Fruit fly (Drosophila melanogaster) whole organism, embryonic: ENCODE results near the gene CG14881.

Source experiments
- CG10267 ChIP-seq: fragments of 200-800 bp; sonication (Bioruptor generic); optimal IDR thresholded peaks from 2 replicates; lab custom pipeline; 2018; ENCODE audit warnings: missing biosample characterization, mild to moderate bottlenecking, missing genetic modification characterization, moderate library complexity
- CG10462 ChIP-seq: fragments of 200-800 bp; sonication (Bioruptor generic); optimal IDR thresholded peaks from 2 replicates; lab custom pipeline; 2016; ENCODE audit warnings: missing biosample characterization, missing genetic modification characterization
- CG11560 ChIP-seq: fragments of 200-800 bp; sonication (Bioruptor generic); IDR thresholded peaks from 3 replicates; pipeline ENCODE4 v1.3.6; 2022; ENCODE audit warnings: missing biosample characterization, missing genetic modification characterization
- CG12104 ChIP-seq: fragments of 200-800 bp; sonication (Bioruptor generic); optimal IDR thresholded peaks from 3 replicates; lab custom pipeline; 2016; ENCODE audit warnings: missing biosample characterization, missing genetic modification characterization
- CG12236 ChIP-seq: fragments of 200-800 bp; sonication (Bioruptor generic); optimal IDR thresholded peaks from 2 replicates; lab custom pipeline; 2016; ENCODE audit warnings: missing biosample characterization, missing genetic modification characterization
- CG13287 ChIP-seq: fragments of 200-800 bp; sonication (Bioruptor generic); IDR thresholded peaks from 2 replicates; pipeline ENCODE4 v1.3.6; 2022; ENCODE audit warnings: missing biosample characterization, missing genetic modification characterization; ENCODE audit not compliant: partially characterized antibody
- CG13296 ChIP-seq: fragments of 200-800 bp; sonication (Bioruptor generic); optimal IDR thresholded peaks from 3 replicates; lab custom pipeline; 2018; ENCODE audit warnings: missing biosample characterization, mild to moderate bottlenecking, missing genetic modification characterization
- CG1603 ChIP-seq: fragments of 200-800 bp; sonication (Bioruptor generic); optimal IDR thresholded peaks from 2 replicates; lab custom pipeline; 2019; ENCODE audit warnings: missing biosample characterization, mild to moderate bottlenecking, missing genetic modification characterization, moderate library complexity
- CG2116 ChIP-seq: fragments of 200-800 bp; sonication (Bioruptor generic); optimal IDR thresholded peaks from 3 replicates; lab custom pipeline; 2018; ENCODE audit warnings: missing biosample characterization, mild to moderate bottlenecking, missing genetic modification characterization
- CG2120 ChIP-seq: fragments of 200-800 bp; sonication (Bioruptor generic); optimal IDR thresholded peaks from 3 replicates; lab custom pipeline; 2016; ENCODE audit warnings: missing biosample characterization, missing genetic modification characterization
- CG34422 ChIP-seq: fragments of 200-800 bp; sonication (Bioruptor generic); IDR thresholded peaks from 3 replicates; pipeline ENCODE4 v1.3.6; 2022; ENCODE audit warnings: missing biosample characterization, missing genetic modification characterization
- CG3838 ChIP-seq: fragments of 200-800 bp; sonication (Bioruptor generic); optimal IDR thresholded peaks from 3 replicates; lab custom pipeline; 2016; ENCODE audit warnings: missing biosample characterization, missing genetic modification characterization
- CG4617 ChIP-seq: fragments of 200-800 bp; sonication (Bioruptor generic); optimal IDR thresholded peaks from 3 replicates; lab custom pipeline; 2016; ENCODE audit warnings: missing biosample characterization, missing genetic modification characterization, borderline replicate concordance
- CG6791 ChIP-seq: fragments of 200-800 bp; sonication (Bioruptor generic); IDR thresholded peaks from 3 replicates; pipeline ENCODE4 v1.3.6; 2022; ENCODE audit warnings: missing biosample characterization, missing genetic modification characterization; ENCODE audit not compliant: partially characterized antibody
- CG7963 ChIP-seq: fragments of 200-800 bp; sonication (Bioruptor generic); IDR thresholded peaks from 3 replicates; pipeline ENCODE4 v1.3.6; 2022; ENCODE audit warnings: missing biosample characterization, missing genetic modification characterization; ENCODE audit not compliant: partially characterized antibody
- CG7987 ChIP-seq: fragments of 200-800 bp; sonication (Bioruptor generic); optimal IDR thresholded peaks from 2 replicates; lab custom pipeline; 2018; ENCODE audit warnings: missing biosample characterization, mild to moderate bottlenecking, missing genetic modification characterization, moderate library complexity
- CTCF ChIP-seq: fragments of 200-800 bp; sonication (Bioruptor generic); optimal IDR thresholded peaks from 2 replicates; lab custom pipeline; 2017; ENCODE audit warnings: missing biosample characterization, mild to moderate bottlenecking, missing genetic modification characterization, moderate library complexity
- D19A ChIP-seq: fragments of 200-800 bp; optimal IDR thresholded peaks from 3 replicates; lab custom pipeline; 2019; ENCODE audit warnings: missing biosample characterization, mild to moderate bottlenecking, missing genetic modification characterization, moderate library complexity
- Dbx ChIP-seq: fragments of 200-800 bp; sonication (Bioruptor generic); IDR thresholded peaks from 3 replicates; pipeline ENCODE4 v1.3.6; 2022; ENCODE audit warnings: missing biosample characterization, missing genetic modification characterization
- Doc3 ChIP-seq: fragments of 200-800 bp; sonication (Bioruptor generic); IDR thresholded peaks from 3 replicates; pipeline ENCODE4 v1.3.6; 2022; ENCODE audit warnings: missing biosample characterization, missing genetic modification characterization; ENCODE audit not compliant: partially characterized antibody
- E2f2 ChIP-seq: fragments of 200-800 bp; sonication (Bioruptor generic); IDR thresholded peaks from 2 replicates; pipeline ENCODE4 v1.3.6; 2022; ENCODE audit warnings: missing biosample characterization, missing genetic modification characterization
- Ets97D ChIP-seq: fragments of 200-800 bp; sonication (Bioruptor generic); optimal IDR thresholded peaks from 3 replicates; lab custom pipeline; 2016; ENCODE audit warnings: missing biosample characterization, missing genetic modification characterization
- Fer1 ChIP-seq: fragments of 200-800 bp; sonication (Bioruptor generic); optimal IDR thresholded peaks from 2 replicates; lab custom pipeline; 2017; ENCODE audit warnings: missing biosample characterization, mild to moderate bottlenecking, missing genetic modification characterization
- Hr39 ChIP-seq: fragments of >200 bp; optimal IDR thresholded peaks from 2 replicates; lab custom pipeline; 2017
- MBD-R2 ChIP-seq: fragments of 200-800 bp; sonication (Bioruptor generic); IDR thresholded peaks from 2 replicates; pipeline ENCODE4 v1.3.6; 2022; ENCODE audit warnings: missing biosample characterization, missing genetic modification characterization
- Med ChIP-seq: fragments of 200-800 bp; sonication (Bioruptor generic); peaks from one replicate; lab custom pipeline; 2016; ENCODE audit warnings: missing biosample characterization, missing genetic modification characterization, mild to moderate bottlenecking, inconsistent platforms, moderate library complexity
- Nf-YC ChIP-seq: fragments of 200-800 bp; optimal IDR thresholded peaks from 3 replicates; lab custom pipeline; 2019; ENCODE audit warnings: missing biosample characterization, mild to moderate bottlenecking, missing genetic modification characterization, moderate library complexity
- Oli ChIP-seq: fragments of 200-800 bp; sonication (Bioruptor generic); optimal IDR thresholded peaks from 2 replicates; lab custom pipeline; 2018; ENCODE audit warnings: missing biosample characterization, mild to moderate bottlenecking, missing genetic modification characterization, moderate library complexity
- Opbp ChIP-seq: fragments of 200-800 bp; sonication (Bioruptor generic); IDR thresholded peaks from 3 replicates; pipeline ENCODE4 v1.3.6; 2022; ENCODE audit warnings: missing biosample characterization, missing genetic modification characterization; ENCODE audit not compliant: partially characterized antibody
- Rfx ChIP-seq: fragments of 200-800 bp; sonication (Bioruptor generic); IDR thresholded peaks from 2 replicates; pipeline ENCODE4 v1.3.6; 2022; ENCODE audit warnings: missing biosample characterization, missing genetic modification characterization
- Scr ChIP-seq: fragments of 200-800 bp; sonication (Bioruptor generic); IDR thresholded peaks from 2 replicates; pipeline ENCODE4 v1.3.6; 2022; ENCODE audit warnings: missing biosample characterization, missing genetic modification characterization; ENCODE audit not compliant: partially characterized antibody
- Sry-δ ChIP-seq: fragments of 200-800 bp; sonication (Bioruptor generic); optimal IDR thresholded peaks from 2 replicates; lab custom pipeline; 2016; ENCODE audit warnings: missing biosample characterization, missing genetic modification characterization
- abd-A ChIP-seq: fragments of 200-800 bp; sonication (Bioruptor generic); optimal IDR thresholded peaks from 3 replicates; lab custom pipeline; 2019; ENCODE audit warnings: missing biosample characterization, mild to moderate bottlenecking, missing genetic modification characterization, moderate library complexity
- ash1 ChIP-seq: fragments of 200-800 bp; sonication (Bioruptor generic); optimal IDR thresholded peaks from 2 replicates; lab custom pipeline; 2018; ENCODE audit warnings: missing biosample characterization, mild to moderate bottlenecking, missing genetic modification characterization
- ci ChIP-seq: fragments of 200-800 bp; sonication (Bioruptor generic); IDR thresholded peaks from 3 replicates; pipeline ENCODE4 v1.3.6; 2022; ENCODE audit warnings: missing biosample characterization, missing genetic modification characterization
- cwo ChIP-seq: fragments of 200-800 bp; sonication (Bioruptor generic); optimal IDR thresholded peaks from 3 replicates; lab custom pipeline; 2017; ENCODE audit warnings: missing biosample characterization, missing genetic modification characterization, mild to moderate bottlenecking, moderate library complexity, missing genetic modification reagents
- emc ChIP-seq: fragments of 200-800 bp; sonication (Bioruptor generic); optimal IDR thresholded peaks from 2 replicates; lab custom pipeline; 2016; ENCODE audit warnings: missing biosample characterization, missing genetic modification characterization
- hkb ChIP-seq, 2 experiments: fragments of 200-800 bp in 1 of 2; fragments of >200 bp in 1 of 2; sonication (Bioruptor generic) in 1 of 2; IDR thresholded peaks in 1 of 2; optimal IDR thresholded peaks in 1 of 2; 2 replicates each; pipeline versions ENCODE4 v1.3.6 to Lab custom; 2017 to 2022; ENCODE audit warnings: missing biosample characterization in 1 of 2, missing genetic modification characterization in 1 of 2
- lab ChIP-seq: fragments of 200-800 bp; sonication (Bioruptor generic); optimal IDR thresholded peaks from 3 replicates; lab custom pipeline; 2017; ENCODE audit warnings: missing biosample characterization, missing genetic modification characterization, mild to moderate bottlenecking, moderate library complexity, missing genetic modification reagents
- lmd ChIP-seq: fragments of 200-800 bp; sonication (Bioruptor generic); IDR thresholded peaks from 2 replicates; pipeline ENCODE4 v1.3.6; 2022; ENCODE audit warnings: missing biosample characterization, missing genetic modification characterization
- nerfin-2 ChIP-seq: fragments of 200-800 bp; sonication (Bioruptor generic); IDR thresholded peaks from 2 replicates; pipeline ENCODE4 v1.3.6; 2022; ENCODE audit warnings: missing biosample characterization, missing genetic modification characterization; ENCODE audit not compliant: partially characterized antibody
- nmo ChIP-seq: fragments of 200-800 bp; sonication (Bioruptor generic); optimal IDR thresholded peaks from 2 replicates; lab custom pipeline; 2018; ENCODE audit warnings: missing biosample characterization, mild to moderate bottlenecking, missing genetic modification characterization, moderate library complexity
- nom ChIP-seq: fragments of 200-800 bp; sonication (Bioruptor generic); optimal IDR thresholded peaks from 2 replicates; lab custom pipeline; 2017; ENCODE audit warnings: missing biosample characterization, missing genetic modification characterization, mild to moderate bottlenecking, moderate library complexity, missing genetic modification reagents
- phol ChIP-seq: fragments of 200-800 bp; sonication (Bioruptor generic); optimal IDR thresholded peaks from 3 replicates; lab custom pipeline; 2018; ENCODE audit warnings: missing biosample characterization, mild to moderate bottlenecking, missing genetic modification characterization, moderate library complexity
- pnt ChIP-seq: fragments of 200-800 bp; sonication (Bioruptor generic); optimal IDR thresholded peaks from 3 replicates; lab custom pipeline; 2016; ENCODE audit warnings: missing biosample characterization, missing genetic modification characterization
- salm ChIP-seq: fragments of 200-800 bp; sonication (Bioruptor generic); optimal IDR thresholded peaks from 2 replicates; lab custom pipeline; 2018; ENCODE audit warnings: missing biosample characterization, mild to moderate bottlenecking, missing genetic modification characterization
- sc ChIP-seq, 3 experiments: fragments of >200 bp in 2 of 3; fragments of 200-800 bp in 1 of 3; sonication (Bioruptor generic) in 1 of 3; optimal IDR thresholded peaks; 2 replicates in 2 of 3; 3 replicates in 1 of 3; lab custom pipeline; 2017; ENCODE audit warnings: mild to moderate bottlenecking in 1 of 3, missing biosample characterization in 1 of 3, missing genetic modification characterization in 1 of 3, missing genetic modification reagents in 1 of 3
- ssp ChIP-seq: fragments of 200-800 bp; sonication (Bioruptor generic); IDR thresholded peaks from 2 replicates; pipeline ENCODE4 v1.3.6; 2022; ENCODE audit warnings: missing biosample characterization, missing genetic modification characterization
- vnd ChIP-seq: fragments of 200-800 bp; sonication (Bioruptor generic); IDR thresholded peaks from 3 replicates; pipeline ENCODE4 v1.3.6; 2022; ENCODE audit warnings: missing biosample characterization, missing genetic modification characterization; ENCODE audit not compliant: partially characterized antibody

CG14881 gene

DNA sequence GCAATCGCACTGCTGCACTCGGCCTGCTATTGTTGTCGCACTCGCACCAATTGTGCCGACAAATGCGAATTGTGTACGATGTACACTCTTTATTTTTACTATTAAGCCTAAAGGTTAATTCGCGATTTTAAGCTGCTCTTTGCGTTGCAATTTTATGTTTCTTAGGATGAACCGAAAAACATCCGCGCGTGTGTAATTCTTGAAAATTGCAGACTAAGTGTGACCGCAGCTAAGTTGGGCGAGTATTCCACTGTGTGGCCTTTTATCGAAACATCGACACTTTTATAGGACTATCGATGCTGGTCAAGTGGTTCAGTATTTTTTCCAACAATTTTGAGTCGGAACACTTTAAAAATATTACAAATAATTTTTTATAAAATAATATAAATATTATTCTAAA lies 18.9 kb downstream of the CG14881 start, which contains the start of gene Pak3 (continued):
- TF ChIP-seq sc (optimal IDR thresholded peaks at IDR 0.05; lab: Kevin White, UChicago) (no peak), sc (GFP tag; optimal IDR thresholded peaks at IDR 0.05; lab: Kevin White, UChicago) (no peak), CG6791 (GFP tag; lab: Robert Waterston, UW) (peak; percentile 77), nom (peak; percentile 2), CG3838 (GFP tag; lab: Kevin White, UChicago) (no peak), salm (tag; lab: Kevin White, UChicago) (peak; percentile 10), Scr (GFP tag; lab: Robert Waterston, UW) (peak; percentile 68), ci (GFP tag; lab: Robert Waterston, UW) (peak; percentile 32; the same call in 1 of the 3 replicates), Sry-δ (GFP tag; lab: Kevin White, UChicago) (peak; percentile 37), Doc3 (peak; percentile 47; the same call in 1 of the 3 replicates), hkb (optimal IDR thresholded peaks at IDR 0.05; lab: Kevin White, UChicago) (no peak), hkb (GFP tag; IDR thresholded peaks at IDR 0.05; lab: Robert Waterston, UW) (no peak), Rfx (GFP tag; lab: Robert Waterston, UW) (peak; percentile 6; the same call in 1 of the 2 replicates), CG7963 (GFP tag; lab: Robert Waterston, UW) (peak; percentile 68; the same call in 2 of the 3 replicates), CG7987 (GFP tag; lab: Kevin White, UChicago) (peak; percentile 15), CG13287 (GFP tag; lab: Robert Waterston, UW) (peak; percentile 79), CG12104 (GFP tag; lab: Kevin White, UChicago) (no peak), CG12236 (GFP tag; lab: Kevin White, UChicago) (no peak), ssp (peak; percentile 61), CG34422 (0 out of 3 replicates have a peak, but pooled peaks have one; percentile 33), CG2116 (GFP tag; lab: Kevin White, UChicago) (peak; percentile 60), Opbp (GFP tag; lab: Robert Waterston, UW) (peak; percentile 75), abd-A (tag; lab: Kevin White, UChicago) (no peak), Nf-YC (tag; lab: Kevin White, UChicago) (peak; percentile 12), phol (tag; lab: Kevin White, UChicago) (peak; percentile 4), D19A (peak; percentile 7), nerfin-2 (GFP tag; lab: Robert Waterston, UW) (peak; percentile 9; the same call in 1 of the 2 replicates), vnd (peak; percentile 63), CG4617 (GFP tag; lab: Kevin White, UChicago) (peak; percentile 84), Dbx (GFP tag; lab: Robert Waterston, UW) (0 out of 3 replicates have a peak, but pooled peaks have one; percentile 23), E2f2 (peak; percentile 68), CG2120 (GFP tag; lab: Kevin White, UChicago) (no peak), lmd (GFP tag; lab: Robert Waterston, UW) (no peak), Oli (no peak), CTCF (peak; percentile 14), CG10462 (GFP tag; lab: Kevin White, UChicago) (no peak), Ets97D (peak; percentile 38), CG11560 (tag; lab: Robert Waterston, UW) (no peak), emc (GFP tag; lab: Kevin White, UChicago) (no peak), CG13296 (peak; percentile 12), nmo (GFP tag; lab: Kevin White, UChicago) (peak; percentile 49), cwo (GFP tag; lab: Kevin White, UChicago) (no peak), Hr39 (lab: Kevin White, UChicago) (no peak), CG1603 (tag; lab: Kevin White, UChicago) (peak; percentile 54), MBD-R2 (GFP tag; lab: Robert Waterston, UW) (peak; percentile 53; the same call in 1 of the 2 replicates), CG10267 (tag; lab: Kevin White, UChicago) (peak; percentile 56), Med (GFP tag; lab: Kevin White, UChicago) (peak; percentile 79), pnt (GFP tag; lab: Kevin White, UChicago) (no peak), ash1 (GFP tag; lab: Kevin White, UChicago) (no peak), lab (GFP tag; lab: Kevin White, UChicago) (no peak), Fer1 (GFP tag; lab: Kevin White, UChicago) (peak; percentile 19)
